Worm (Caenorhabditis elegans) whole organism, L4/young adult: ENCODE results near the gene epic-3.

Source experiments
- W03F9.2 ChIP-seq: fragments of 150-350 bp; optimal IDR thresholded peaks from 2 replicates; lab custom pipeline; 2014; ENCODE audit warnings: missing biosample characterization, missing genetic modification characterization
- dao-5 ChIP-seq: sonication (generic microtip); optimal IDR thresholded peaks from 2 replicates; lab custom pipeline; 2016; ENCODE audit warnings: missing genotype, missing genetic modification characterization, moderate library complexity, missing compliant biosample characterization
- him-1 ChIP-seq: sonication (generic microtip); optimal IDR thresholded peaks from 2 replicates; lab custom pipeline; 2016; ENCODE audit warnings: missing genotype, missing genetic modification reagents, missing genetic modification characterization, missing compliant biosample characterization

Gene epic-3

DNA sequence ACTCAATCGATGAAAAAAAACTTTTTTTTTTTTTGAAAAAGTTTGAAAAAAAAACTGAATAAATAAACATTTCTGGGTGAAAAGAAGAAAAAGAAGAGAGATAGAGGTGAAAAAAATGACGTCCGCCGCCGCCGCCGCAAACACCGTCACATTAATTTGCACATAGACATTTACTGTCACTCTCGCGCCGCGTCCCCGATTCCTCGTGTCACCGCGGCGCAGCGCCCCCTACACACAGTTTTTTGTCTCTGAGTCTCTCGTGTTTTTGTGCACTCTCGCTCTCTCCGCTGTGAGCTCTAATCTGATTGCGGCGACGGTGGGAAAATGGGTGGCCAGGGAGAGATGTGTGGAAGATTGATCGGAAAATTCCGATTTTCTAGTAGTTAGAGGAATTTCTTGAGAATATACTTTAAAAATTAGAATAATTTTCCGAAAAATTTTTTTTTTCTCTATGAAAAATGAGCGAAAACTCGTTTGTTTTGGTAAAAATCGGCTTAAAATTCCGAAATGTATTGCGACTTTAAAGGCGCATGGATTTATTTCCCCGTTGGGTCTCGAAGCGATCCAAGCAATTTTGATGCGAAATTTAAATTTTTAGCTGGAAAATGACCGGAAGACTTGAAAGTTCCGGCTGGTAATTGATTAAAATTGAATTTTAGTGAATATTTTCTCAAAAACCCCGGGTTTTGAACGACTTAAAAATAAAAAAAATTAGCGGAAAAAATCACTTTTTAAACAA lies 15.4 kb upstream of the epic-3 start:
- TF ChIP-seq dao-5 (tag; lab: Kevin White, UChicago), result no peak
- no peak for TF ChIP-seq him-1 (tag; lab: Kevin White, UChicago)
- TF ChIP-seq W03F9.2 (tag; lab: Kevin White, UChicago), result no peak

DNA sequence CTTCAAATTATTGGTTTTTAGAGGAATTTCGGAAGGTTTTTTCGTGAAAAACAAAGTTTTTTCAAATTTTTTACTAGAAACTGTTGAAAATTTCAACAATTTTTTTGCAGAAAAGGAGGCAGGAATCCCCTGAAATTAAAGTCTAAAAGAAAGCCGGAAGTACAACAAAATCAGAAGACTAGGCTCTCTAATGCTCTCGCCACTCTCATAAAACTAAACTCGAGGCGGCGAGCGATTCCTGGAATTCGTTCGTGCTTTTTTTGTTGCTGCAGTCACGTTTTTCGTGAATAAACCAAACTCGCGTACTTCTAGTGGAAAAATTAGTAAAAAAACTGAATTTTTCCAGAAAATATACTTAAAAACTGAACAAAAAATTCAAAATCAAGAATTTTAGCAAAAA lies 14.7 kb upstream of the epic-3 start:
- no peak for TF ChIP-seq him-1 (tag; lab: Kevin White, UChicago)
- no peak for TF ChIP-seq W03F9.2 (tag; lab: Kevin White, UChicago)

DNA sequence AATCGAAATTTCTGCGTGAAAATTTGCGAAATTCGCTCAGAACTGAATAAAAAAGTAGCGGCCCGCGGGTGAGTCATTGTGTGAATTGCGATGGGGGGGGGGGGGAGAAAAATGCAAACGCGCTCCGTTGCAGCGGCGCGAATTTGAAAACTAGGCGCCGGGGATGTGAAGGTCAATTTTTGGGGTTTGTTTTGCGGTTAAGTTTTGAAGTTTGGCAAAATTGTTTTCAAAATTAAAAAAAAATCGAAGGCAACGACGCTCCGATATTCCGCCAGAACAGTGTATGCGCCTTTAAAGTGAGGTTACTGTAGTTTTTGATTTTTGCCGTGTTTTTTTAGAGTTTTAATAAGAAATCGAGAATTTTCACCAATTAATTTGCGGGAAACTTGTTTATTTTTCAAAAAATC lies 14.1 kb upstream of the epic-3 start:
- TF ChIP-seq dao-5 (tag; lab: Kevin White, UChicago) (no peak), W03F9.2 (tag; lab: Kevin White, UChicago) (peak; percentile 28)

DNA sequence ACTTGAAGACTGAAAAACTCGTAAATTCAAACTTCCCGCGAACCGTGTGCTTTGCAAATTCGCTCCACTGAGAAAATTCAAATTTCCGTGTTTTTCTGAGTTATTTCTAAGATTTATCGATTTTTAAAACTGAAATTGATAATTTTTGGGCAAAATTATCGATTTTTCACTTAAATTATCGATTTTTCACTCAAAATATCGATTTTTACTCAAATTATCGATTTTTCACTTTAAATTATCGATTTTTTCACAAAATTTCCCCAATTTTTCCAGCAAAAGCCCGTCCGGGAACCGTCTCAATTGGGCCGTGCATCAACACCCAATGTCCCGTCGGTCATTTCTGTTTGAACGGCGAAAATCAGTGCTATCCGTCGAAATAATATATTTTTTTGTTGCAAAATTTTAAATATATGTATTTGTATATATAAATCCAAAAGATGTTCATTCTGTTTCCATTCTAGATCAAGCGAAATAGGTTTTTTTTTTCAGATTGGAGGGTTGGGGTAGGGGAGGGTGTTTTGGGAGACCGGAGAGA lies 3.4 kb upstream of the epic-3 start:
- no peak for TF ChIP-seq dao-5 (tag; lab: Kevin White, UChicago)
- TF ChIP-seq W03F9.2 (tag; lab: Kevin White, UChicago), result no peak
- TF ChIP-seq him-1 (tag; lab: Kevin White, UChicago), result no peak

DNA sequence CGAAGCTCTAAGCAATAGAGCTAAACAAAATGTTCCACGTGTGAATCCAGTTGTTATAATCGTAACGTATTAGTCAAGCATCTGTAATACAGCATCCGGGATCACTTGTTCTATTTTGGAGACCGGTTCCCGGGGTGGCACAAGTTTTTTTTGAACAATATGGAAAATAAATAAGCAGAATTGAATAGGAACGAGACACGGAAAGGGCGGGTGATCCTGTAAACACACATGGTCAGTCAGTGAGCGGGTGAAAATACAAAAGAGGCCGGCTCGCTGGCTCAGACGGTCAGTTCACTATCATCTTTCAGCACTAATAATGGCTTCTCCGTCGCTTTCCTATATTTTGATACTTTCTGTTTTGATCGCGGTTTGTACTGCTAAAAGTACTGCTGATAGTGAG lies 1.7 kb upstream of the epic-3 start, which contains the start of gene K08D12.8:
Gene K08D12.8 (plus strand): TSS at position 301 of the 400 bp plus-strand sequence.
- no peak for TF ChIP-seq him-1 (tag; lab: Kevin White, UChicago)
- no peak for TF ChIP-seq dao-5 (tag; lab: Kevin White, UChicago)
- TF ChIP-seq W03F9.2 (tag; lab: Kevin White, UChicago), result no peak

DNA sequence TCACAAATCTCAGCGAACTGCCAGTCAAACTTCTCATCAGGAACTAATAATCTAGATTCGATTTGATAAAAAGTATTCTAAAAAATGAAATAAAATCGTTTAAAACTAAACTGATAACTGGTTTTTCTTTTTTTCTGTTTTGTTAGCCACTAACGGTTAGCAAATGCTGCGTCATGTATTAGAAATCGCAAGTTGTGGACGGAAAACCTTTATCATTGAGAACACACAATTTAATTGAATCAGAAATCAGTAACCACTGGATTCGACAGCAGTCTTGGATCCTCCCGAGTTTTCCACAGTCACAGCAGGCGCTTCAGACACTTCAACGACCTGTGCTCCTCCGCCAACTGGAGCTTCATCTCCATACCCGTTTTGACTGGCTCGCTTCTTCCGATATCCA lies 1.2 kb downstream of the epic-3 start:
- TF ChIP-seq dao-5 (tag; lab: Kevin White, UChicago), result no peak
- TF ChIP-seq him-1 (tag; lab: Kevin White, UChicago), result no peak
- no peak for TF ChIP-seq W03F9.2 (tag; lab: Kevin White, UChicago)

DNA sequence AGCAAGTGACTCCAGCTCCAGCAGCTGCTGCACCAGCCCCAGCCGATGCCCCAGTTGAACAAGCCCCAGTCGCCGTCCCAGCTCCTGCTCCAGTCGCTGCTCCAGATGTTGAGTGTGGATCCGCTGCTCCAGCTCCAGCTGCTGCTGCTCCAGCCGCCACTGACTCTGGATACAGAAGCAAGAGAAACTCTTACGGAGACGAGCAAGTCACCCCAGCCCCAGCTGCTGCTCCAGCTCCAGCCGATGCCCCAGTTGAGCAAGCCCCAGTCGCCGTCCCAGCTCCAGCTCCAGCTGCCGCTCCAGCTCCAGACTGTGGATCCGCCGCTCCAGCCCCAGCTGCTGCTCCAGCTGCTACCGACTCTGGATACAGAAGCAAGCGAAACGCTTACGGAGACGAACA lies 2.6 kb downstream of the epic-3 start:
- TF ChIP-seq him-1 (tag; lab: Kevin White, UChicago) (no peak), W03F9.2 (tag; lab: Kevin White, UChicago) (no peak)

DNA sequence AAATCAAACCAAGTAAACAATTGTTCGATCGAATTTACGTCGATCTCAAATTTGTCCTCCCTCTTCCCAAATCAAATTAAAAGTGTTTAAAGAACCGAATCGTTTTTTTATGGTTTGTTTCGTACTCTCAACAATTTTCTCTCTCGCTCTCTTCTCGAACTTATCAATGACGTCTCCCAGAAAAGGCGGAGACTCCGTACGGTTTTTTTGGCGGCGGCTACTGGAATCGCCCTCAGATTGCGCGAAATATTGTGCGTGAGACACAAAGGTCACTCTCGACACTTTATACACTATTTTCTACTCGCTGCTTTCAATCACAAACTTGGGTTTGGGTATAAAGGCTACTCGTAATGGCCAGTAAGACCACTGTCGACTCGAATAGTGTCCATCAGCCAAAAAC lies 3.7 kb downstream of the epic-3 start, which contains the start of gene epic-2:
Gene epic-2 (plus strand): TSS at position 317 of the 400 bp plus-strand sequence.
- no peak for TF ChIP-seq dao-5 (tag; lab: Kevin White, UChicago)
- TF ChIP-seq him-1 (tag; lab: Kevin White, UChicago), result no peak
- no peak for TF ChIP-seq W03F9.2 (tag; lab: Kevin White, UChicago)

DNA sequence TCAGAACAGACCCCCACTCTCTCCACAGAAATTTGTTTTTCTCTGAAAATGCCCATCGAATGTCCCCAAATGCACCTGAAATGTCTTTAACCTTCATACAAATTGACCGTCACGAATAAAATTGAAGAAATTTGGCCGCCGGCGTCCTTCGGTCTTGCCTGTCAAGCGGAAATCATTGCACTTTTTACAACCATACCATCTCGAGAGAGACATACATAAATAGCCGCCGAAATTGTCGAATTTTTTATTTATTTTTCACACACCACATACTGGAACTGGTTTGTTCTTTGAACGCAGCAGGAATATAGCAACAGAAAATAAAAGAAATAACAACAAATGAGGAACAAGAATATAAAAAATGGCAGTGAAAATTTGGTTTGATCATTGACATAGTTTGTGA lies 8.5 kb downstream of the epic-3 start:
- TF ChIP-seq W03F9.2 (tag; lab: Kevin White, UChicago), result no peak
- TF ChIP-seq him-1 (tag; lab: Kevin White, UChicago), result no peak
- no peak for TF ChIP-seq dao-5 (tag; lab: Kevin White, UChicago)

DNA sequence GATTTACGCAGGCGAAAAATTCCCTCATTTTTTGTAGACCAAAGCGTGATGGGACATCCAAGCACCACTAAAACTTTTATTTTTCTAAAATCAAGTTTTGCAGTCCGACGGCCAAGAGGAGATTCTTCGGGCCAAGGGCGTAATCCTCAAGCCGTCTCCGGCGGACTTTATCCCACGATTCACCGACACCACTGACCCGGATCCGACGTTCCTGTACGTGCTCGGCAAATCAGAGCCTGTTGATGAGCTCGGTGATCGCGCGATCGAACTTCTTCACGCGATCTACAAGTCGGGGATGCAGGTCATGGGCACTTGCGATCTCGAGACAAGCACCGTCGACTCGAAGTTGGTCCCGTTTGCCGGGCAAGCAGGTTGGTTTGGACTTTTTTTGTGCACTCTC lies 10.6 kb downstream of the epic-3 start:
- TF ChIP-seq dao-5 (tag; lab: Kevin White, UChicago) (no peak), W03F9.2 (tag; lab: Kevin White, UChicago) (no peak), him-1 (tag; lab: Kevin White, UChicago) (no peak)

DNA sequence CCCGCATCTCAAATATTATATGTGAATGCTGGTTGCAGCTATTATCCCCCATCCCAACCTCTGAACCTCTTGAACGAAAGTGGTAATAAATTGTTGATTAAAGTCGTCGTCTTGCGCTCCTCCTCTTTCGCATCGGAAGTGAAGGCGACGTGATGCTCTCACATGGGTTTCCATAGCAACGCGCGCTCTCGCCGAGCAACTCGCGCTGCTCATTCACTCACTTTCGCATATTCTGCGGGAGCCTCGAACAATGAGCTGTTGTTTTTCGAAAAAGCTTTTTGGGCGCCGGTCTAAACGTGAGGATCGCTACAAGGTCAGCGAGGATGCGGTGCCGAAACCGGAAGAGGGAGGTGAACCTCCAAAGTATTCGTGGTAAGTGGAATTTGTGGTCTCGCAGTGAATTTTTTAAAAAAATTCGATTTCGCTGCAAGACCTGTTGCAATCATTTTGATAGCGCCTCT lies 13.1 kb downstream of the epic-3 start, which contains the start of gene rpi-2:
Gene rpi-2 (plus strand): TSS at position 234 of the 461 bp plus-strand sequence.
- peak; percentile 37 for TF ChIP-seq dao-5 (tag; lab: Kevin White, UChicago)
- TF ChIP-seq W03F9.2 (tag; lab: Kevin White, UChicago), result no peak
- TF ChIP-seq him-1 (tag; lab: Kevin White, UChicago), result no peak

DNA sequence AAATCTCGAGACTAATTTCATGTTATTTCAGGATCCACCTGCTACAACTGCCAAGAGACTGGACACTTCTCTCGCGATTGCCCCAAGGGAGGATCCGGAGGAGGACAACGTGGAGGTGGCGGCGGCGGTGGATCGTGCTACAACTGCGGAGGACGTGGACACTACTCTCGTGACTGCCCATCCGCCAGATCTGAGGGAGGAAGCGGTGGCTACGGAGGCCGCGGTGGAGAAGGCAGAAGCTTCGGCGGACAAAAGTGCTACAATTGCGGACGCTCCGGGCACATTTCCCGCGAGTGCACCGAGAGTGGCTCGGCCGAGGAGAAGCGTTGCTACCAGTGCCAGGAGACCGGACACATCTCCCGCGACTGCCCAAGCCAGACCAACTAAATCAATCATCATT lies 13.6 kb downstream of the epic-3 start:
- no peak for TF ChIP-seq him-1 (tag; lab: Kevin White, UChicago)
- no peak for TF ChIP-seq W03F9.2 (tag; lab: Kevin White, UChicago)
- TF ChIP-seq dao-5 (tag; lab: Kevin White, UChicago), result no peak

DNA sequence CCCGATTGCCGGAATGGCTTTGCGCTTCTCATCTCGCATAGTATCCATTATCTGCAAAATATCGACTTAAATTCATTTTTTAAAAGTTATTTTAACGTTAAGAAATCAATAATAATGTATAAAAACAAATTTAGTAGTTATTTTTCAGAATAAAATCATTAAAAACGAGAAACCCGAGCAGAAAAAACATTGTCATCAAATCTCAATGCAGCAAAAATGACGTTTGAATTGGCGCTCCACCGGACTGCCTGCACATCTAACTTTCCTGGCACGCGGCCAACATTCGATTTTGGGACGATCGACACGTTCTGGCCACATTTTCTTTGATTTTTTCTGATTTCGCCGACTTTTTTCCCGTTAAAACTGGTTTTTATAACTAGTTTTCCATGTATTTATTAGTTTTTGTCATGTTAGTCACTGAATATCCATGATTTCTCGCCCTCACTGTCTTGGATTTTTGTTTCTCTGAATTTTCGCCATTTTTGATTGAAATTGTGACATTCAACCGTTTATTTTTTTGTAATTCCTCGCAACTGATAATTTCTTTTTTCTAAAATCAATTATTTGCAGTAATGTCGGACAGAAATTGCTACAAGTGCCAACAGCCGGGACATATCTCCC lies 14.4 kb downstream of the epic-3 start, which contains the start of the genes pbs-1 and K08D12.3:
Gene pbs-1 (minus strand): TSS at position 51 of the 621 bp plus-strand sequence.
Gene K08D12.3 (plus strand): TSS at position 571 of the 621 bp plus-strand sequence.
- no peak for TF ChIP-seq him-1 (tag; lab: Kevin White, UChicago)
- TF ChIP-seq dao-5 (tag; lab: Kevin White, UChicago), result no peak
- peak; percentile 86 for TF ChIP-seq W03F9.2 (tag; lab: Kevin White, UChicago)
